Worm (Caenorhabditis elegans) whole organism, L4 larva: ENCODE measurements around the gene F13E9.19.
A peak's percentile ranks its signal among the peaks of the same experiment; 100 is the strongest.

ENCODE experiments used
- T20F7.1 ChIP-seq: fragments of 200-800 bp; sonication (Bioruptor generic); optimal IDR thresholded peaks from 2 replicates; lab custom pipeline; 2018; ENCODE audit warnings: mild to moderate bottlenecking, missing genetic modification characterization, missing compliant biosample characterization
- Y105C5A.15 ChIP-seq: fragments of 200-800 bp; sonication (Bioruptor generic); IDR thresholded peaks from 2 replicates; pipeline ENCODE4 v1.3.6; 2022; ENCODE audit warnings: missing genetic modification characterization, missing compliant biosample characterization
- Y75B8A.6 ChIP-seq: fragments of 200-800 bp; sonication (Bioruptor generic); IDR thresholded peaks from 2 replicates; pipeline ENCODE4 v1.3.6; 2022; ENCODE audit warnings: missing genetic modification reagents, missing genetic modification characterization, missing compliant biosample characterization
- ZK337.2 ChIP-seq: fragments of 200-800 bp; sonication (Bioruptor generic); IDR thresholded peaks from 2 replicates; pipeline ENCODE4 v1.3.6; 2022; ENCODE audit warnings: missing genetic modification reagents, missing genetic modification characterization, missing compliant biosample characterization
- aha-1 ChIP-seq: fragments of 150-350 bp; peaks from one replicate; lab custom pipeline; 2014; ENCODE audit warnings: missing biosample characterization, missing genetic modification characterization
- aly-2 ChIP-seq: sonication (generic microtip); optimal IDR thresholded peaks from 2 replicates; lab custom pipeline; 2018; ENCODE audit warnings: missing biosample characterization, missing genetic modification characterization
- ama-1 ChIP-seq: fragments of 150-350 bp; optimal IDR thresholded peaks from 2 replicates; lab custom pipeline; 2014; ENCODE audit warnings: inconsistent platforms, mixed read lengths
- attf-4 ChIP-seq: sonication (generic microtip); optimal IDR thresholded peaks from 3 replicates; lab custom pipeline; 2017; ENCODE audit warnings: missing biosample characterization, missing genetic modification characterization
- ceh-32 ChIP-seq: sonication (generic microtip); optimal IDR thresholded peaks from 2 replicates; lab custom pipeline; 2016; ENCODE audit warnings: mild to moderate bottlenecking, missing genetic modification characterization, missing compliant biosample characterization; ENCODE audit not compliant: poor library complexity
- ceh-44 ChIP-seq: fragments of 200-800 bp; sonication (Bioruptor generic); IDR thresholded peaks from 2 replicates; pipeline ENCODE4 v1.3.6; 2022; ENCODE audit warnings: missing genetic modification reagents, missing genetic modification characterization, missing compliant biosample characterization
- ceh-62 ChIP-seq: sonication (generic microtip); optimal IDR thresholded peaks from 2 replicates; lab custom pipeline; 2017; ENCODE audit warnings: missing biosample characterization, missing genetic modification characterization
- ceh-82 ChIP-seq: sonication (generic microtip); optimal IDR thresholded peaks from 2 replicates; lab custom pipeline; 2017; ENCODE audit warnings: missing biosample characterization, missing genetic modification characterization
- daf-12 ChIP-seq: fragments of 150-350 bp; optimal IDR thresholded peaks from 2 replicates; lab custom pipeline; 2014; ENCODE audit warnings: missing biosample characterization, missing genetic modification reagents, missing genetic modification characterization
- daf-19 ChIP-seq: fragments of 200-800 bp; sonication (Bioruptor generic); conservative IDR thresholded peaks from 2 replicates; pipeline ENCODE4 v1.3.6; 2022; ENCODE audit warnings: missing genetic modification characterization, missing compliant biosample characterization
- daf-8 ChIP-seq: fragments of 200-800 bp; sonication (Bioruptor generic); IDR thresholded peaks from 2 replicates; pipeline ENCODE4 v1.3.6; 2022; ENCODE audit warnings: missing genetic modification characterization, missing compliant biosample characterization
- dmd-6 ChIP-seq: fragments of 200-800 bp; sonication (Bioruptor generic); IDR thresholded peaks from 2 replicates; pipeline ENCODE4 v1.3.6; 2022; ENCODE audit warnings: missing genetic modification reagents, missing genetic modification characterization, missing compliant biosample characterization
- dmd-9 ChIP-seq: fragments of 200-800 bp; sonication (Bioruptor generic); IDR thresholded peaks from 2 replicates; pipeline ENCODE4 v1.3.6; 2022; ENCODE audit warnings: missing genetic modification reagents, missing genetic modification characterization, missing compliant biosample characterization
- dpl-1 ChIP-seq: fragments of 150-350 bp; optimal IDR thresholded peaks from 2 replicates; lab custom pipeline; 2014; ENCODE audit warnings: missing biosample characterization, missing genetic modification reagents, missing genetic modification characterization
- egl-27 ChIP-seq: sonication (generic microtip); optimal IDR thresholded peaks from 3 replicates; lab custom pipeline; 2017; ENCODE audit warnings: missing biosample characterization, missing genetic modification reagents, missing genetic modification characterization
- egl-43 ChIP-seq: fragments of 200-800 bp; sonication (Bioruptor generic); IDR thresholded peaks from 2 replicates; pipeline ENCODE4 v1.3.6; 2022; ENCODE audit warnings: missing genetic modification reagents, missing genetic modification characterization, missing compliant biosample characterization
- fkh-10 ChIP-seq: fragments of 150-350 bp; optimal IDR thresholded peaks from 2 replicates; lab custom pipeline; 2014; ENCODE audit warnings: missing biosample characterization, missing genetic modification reagents, missing genetic modification characterization
- fos-1 ChIP-seq: fragments of 150-350 bp; optimal IDR thresholded peaks from 2 replicates; lab custom pipeline; 2014; ENCODE audit warnings: missing biosample characterization, missing genetic modification characterization
- gei-8 ChIP-seq: fragments of 200-800 bp; sonication (Bioruptor generic); optimal IDR thresholded peaks from 2 replicates; lab custom pipeline; 2018; ENCODE audit warnings: mild to moderate bottlenecking, missing genetic modification characterization, missing compliant biosample characterization
- hlh-30 ChIP-seq: sonication (generic microtip); optimal IDR thresholded peaks from 2 replicates; lab custom pipeline; 2017; ENCODE audit warnings: antibody characterized with exemption, mild to moderate bottlenecking, missing genetic modification characterization, missing compliant biosample characterization; ENCODE audit not compliant: insufficient read depth
- hmg-1.1 ChIP-seq: fragments of 200-800 bp; sonication (Bioruptor generic); IDR thresholded peaks from 2 replicates; pipeline ENCODE4 v1.3.6; 2022; ENCODE audit warnings: missing genetic modification reagents, missing genetic modification characterization, missing compliant biosample characterization
- lin-1 ChIP-seq: fragments of 200-800 bp; sonication (Bioruptor generic); IDR thresholded peaks from 2 replicates; pipeline ENCODE4 v1.3.6; 2022; ENCODE audit warnings: missing genetic modification reagents, missing genetic modification characterization, missing compliant biosample characterization
- lin-13 ChIP-seq: fragments of 150-350 bp; optimal IDR thresholded peaks from 2 replicates; lab custom pipeline; 2014; ENCODE audit warnings: missing biosample characterization, missing genetic modification reagents, missing genetic modification characterization
- madf-5 ChIP-seq, 2 experiments: fragments of 200-800 bp; sonication (Bioruptor generic); IDR thresholded peaks; 2 replicates each; pipeline ENCODE4 v1.3.6; 2022; ENCODE audit warnings: missing compliant biosample characterization in 2 of 2, missing genetic modification characterization in 2 of 2
- madf-9 ChIP-seq: fragments of 200-800 bp; sonication (Bioruptor generic); conservative IDR thresholded peaks from 2 replicates; pipeline ENCODE4 v1.3.6; 2022; ENCODE audit warnings: missing genetic modification reagents, missing genetic modification characterization, missing compliant biosample characterization
- mdl-1 ChIP-seq, 2 experiments: fragments of 150-350 bp in 1 of 2; sonication (generic microtip) in 1 of 2; optimal IDR thresholded peaks; 2 replicates each; lab custom pipeline; 2014 to 2017; ENCODE audit warnings: missing biosample characterization in 2 of 2, missing genetic modification characterization in 2 of 2
- mdt-29 ChIP-seq: fragments of 200-800 bp; sonication (Bioruptor generic); IDR thresholded peaks from 2 replicates; pipeline ENCODE4 v1.3.6; 2022; ENCODE audit warnings: missing genetic modification reagents, missing genetic modification characterization, missing compliant biosample characterization
- mes-2 ChIP-seq: sonication (generic microtip); optimal IDR thresholded peaks from 2 replicates; lab custom pipeline; 2016; ENCODE audit warnings: missing genotype, mild to moderate bottlenecking, missing genetic modification characterization, missing compliant biosample characterization; ENCODE audit not compliant: poor library complexity, severe bottlenecking
- mxl-3 ChIP-seq: fragments of 200-800 bp; sonication (Bioruptor generic); optimal IDR thresholded peaks from 2 replicates; lab custom pipeline; 2018; ENCODE audit warnings: mild to moderate bottlenecking, missing genetic modification characterization, missing compliant biosample characterization
- nhr-10 ChIP-seq: fragments of 150-350 bp; optimal IDR thresholded peaks from 2 replicates; lab custom pipeline; 2014; ENCODE audit warnings: missing biosample characterization, missing genetic modification characterization
- nhr-237 ChIP-seq: sonication (generic microtip); optimal IDR thresholded peaks from 2 replicates; lab custom pipeline; 2017; ENCODE audit warnings: missing biosample characterization, missing genetic modification characterization
- nhr-48 ChIP-seq: sonication (generic microtip); optimal IDR thresholded peaks from 2 replicates; lab custom pipeline; 2016; ENCODE audit warnings: mild to moderate bottlenecking, missing genetic modification characterization, missing compliant biosample characterization
- nhr-6 ChIP-seq: fragments of 150-350 bp; optimal IDR thresholded peaks from 2 replicates; lab custom pipeline; 2014; ENCODE audit warnings: missing biosample characterization, missing genetic modification characterization
- nhr-76 ChIP-seq: fragments of 150-350 bp; optimal IDR thresholded peaks from 2 replicates; lab custom pipeline; 2014; ENCODE audit warnings: missing biosample characterization, missing genetic modification characterization
- nhr-77 ChIP-seq: fragments of 150-350 bp; optimal IDR thresholded peaks from 2 replicates; lab custom pipeline; 2014; ENCODE audit warnings: missing biosample characterization, missing genetic modification characterization
- php-3 ChIP-seq: fragments of 200-800 bp; sonication (Bioruptor generic); IDR thresholded peaks from 2 replicates; pipeline ENCODE4 v1.3.6; 2022; ENCODE audit warnings: missing genetic modification reagents, missing genetic modification characterization, missing compliant biosample characterization
- rbr-2 ChIP-seq: sonication (generic microtip); optimal IDR thresholded peaks from 2 replicates; lab custom pipeline; 2016; ENCODE audit warnings: missing genotype, missing genetic modification characterization, missing compliant biosample characterization
- saeg-2 ChIP-seq: fragments of 200-800 bp; sonication (Bioruptor generic); IDR thresholded peaks from 2 replicates; pipeline ENCODE4 v1.3.6; 2022; ENCODE audit warnings: missing genetic modification reagents, missing genetic modification characterization, missing compliant biosample characterization
- set-16 ChIP-seq: fragments of 200-800 bp; sonication (Bioruptor generic); IDR thresholded peaks from 2 replicates; pipeline ENCODE4 v1.3.6; 2022; ENCODE audit warnings: missing genetic modification reagents, missing genetic modification characterization, missing compliant biosample characterization
- snpc-4 ChIP-seq: fragments of 150-350 bp; optimal IDR thresholded peaks from 2 replicates; lab custom pipeline; 2014; ENCODE audit warnings: missing biosample characterization, missing genetic modification characterization
- spr-1 ChIP-seq: sonication (generic microtip); optimal IDR thresholded peaks from 2 replicates; lab custom pipeline; 2016; ENCODE audit warnings: mild to moderate bottlenecking, missing genetic modification characterization, missing compliant biosample characterization
- spr-3 ChIP-seq: fragments of 200-800 bp; sonication (Bioruptor generic); optimal IDR thresholded peaks from 2 replicates; lab custom pipeline; 2018; ENCODE audit warnings: mild to moderate bottlenecking, missing genetic modification characterization, missing compliant biosample characterization
- tag-97 ChIP-seq: fragments of 200-800 bp; sonication (Bioruptor generic); IDR thresholded peaks from 2 replicates; pipeline ENCODE4 v1.3.6; 2022; ENCODE audit warnings: missing genetic modification characterization, missing compliant biosample characterization
- unc-130 ChIP-seq: sonication (generic microtip); optimal IDR thresholded peaks from 2 replicates; lab custom pipeline; 2016; ENCODE audit warnings: missing genetic modification reagents, missing genetic modification characterization, missing compliant biosample characterization
- vab-7 ChIP-seq: fragments of 200-800 bp; sonication (Bioruptor generic); IDR thresholded peaks from 2 replicates; pipeline ENCODE4 v1.3.6; 2022; ENCODE audit warnings: missing genetic modification reagents, missing genetic modification characterization, missing compliant biosample characterization
- zip-2 ChIP-seq: fragments of 150-350 bp; optimal IDR thresholded peaks from 2 replicates; lab custom pipeline; 2014; ENCODE audit warnings: missing biosample characterization, missing genetic modification characterization
- ztf-11 ChIP-seq: fragments of 150-350 bp; optimal IDR thresholded peaks from 2 replicates; lab custom pipeline; 2014; ENCODE audit warnings: missing biosample characterization, missing genetic modification characterization
- ztf-7 ChIP-seq: fragments of 150-350 bp; optimal IDR thresholded peaks from 2 replicates; lab custom pipeline; 2014; ENCODE audit warnings: missing biosample characterization, missing genetic modification characterization

F13E9.19 gene

ce11 chrIV:10918877-10919560 is 19.8 kb downstream of the F13E9.19 start (continued):
- no peak for TF ChIP-seq set-16 (GFP tag; lab: Robert Waterston, UW)
- peak; percentile 66 for TF ChIP-seq mes-2 (tag; lab: Kevin White, UChicago)
- no peak for TF ChIP-seq madf-5 (GFP tag; IDR thresholded peaks at IDR 0.05; lab: Robert Waterston, UW)
- no peak for TF ChIP-seq mdt-29 (GFP tag; lab: Robert Waterston, UW)
- no peak for TF ChIP-seq saeg-2
- no peak for TF ChIP-seq gei-8 (GFP tag; lab: Kevin White, UChicago)
- peak; percentile 25 to 90 for TF ChIP-seq mdl-1 (tag; optimal IDR thresholded peaks at IDR 0.05; lab: Kevin White, UChicago)
- TF ChIP-seq T20F7.1 (GFP tag; lab: Kevin White, UChicago) = peak; percentile 56
- peak; percentile 99 for TF ChIP-seq aha-1 (tag; lab: Kevin White, UChicago)
- peak; percentile 48; the same call in 1 of the 2 replicates for TF ChIP-seq lin-1 (GFP tag; lab: Robert Waterston, UW)
- TF ChIP-seq snpc-4 (tag; lab: Kevin White, UChicago) = no peak
- TF ChIP-seq ztf-11 (tag; lab: Kevin White, UChicago) = no peak
- TF ChIP-seq dpl-1 (GFP tag; lab: Kevin White, UChicago) = peak; percentile 58
- TF ChIP-seq ZK337.2 (GFP tag; lab: Robert Waterston, UW) = no peak
- TF ChIP-seq fkh-10 (GFP tag; lab: Kevin White, UChicago) = peak; percentile 40
- peak; percentile 64 for TF ChIP-seq dmd-6 (GFP tag; lab: Robert Waterston, UW)
- peak; percentile 76 for TF ChIP-seq ama-1 (lab: Kevin White, UChicago)
- TF ChIP-seq lin-13 (GFP tag; lab: Kevin White, UChicago) = peak; percentile 41
- no peak for TF ChIP-seq fos-1
- peak; percentile 35 for TF ChIP-seq spr-3 (GFP tag; lab: Kevin White, UChicago)
- TF ChIP-seq nhr-76 (tag; lab: Kevin White, UChicago) = no peak
- no peak for TF ChIP-seq ceh-62
- TF ChIP-seq nhr-237 (tag; lab: Kevin White, UChicago) = no peak
- no peak for TF ChIP-seq Y105C5A.15 (GFP tag; lab: Robert Waterston, UW)
- TF ChIP-seq unc-130 (GFP tag; lab: Kevin White, UChicago) = no peak
- TF ChIP-seq daf-19 = 0 out of 2 replicates have a peak, but pooled peaks have one; percentile 27
- TF ChIP-seq dmd-9 (GFP tag; lab: Robert Waterston, UW) = no peak
- TF ChIP-seq vab-7 (GFP tag; lab: Robert Waterston, UW) = peak; percentile 39; the same call in 1 of the 2 replicates
- no peak for TF ChIP-seq madf-9 (GFP tag; lab: Robert Waterston, UW)
- no peak for TF ChIP-seq Y75B8A.6 (GFP tag; lab: Robert Waterston, UW)
- TF ChIP-seq nhr-48 (tag; lab: Kevin White, UChicago) = peak; percentile 25
- no peak for TF ChIP-seq ceh-32 (tag; lab: Kevin White, UChicago)
- no peak for TF ChIP-seq aly-2
- peak; percentile 53 for TF ChIP-seq nhr-77 (tag; lab: Kevin White, UChicago)
- no peak for TF ChIP-seq rbr-2
- no peak for TF ChIP-seq ceh-82 (tag; lab: Kevin White, UChicago)
- TF ChIP-seq zip-2 (tag; lab: Kevin White, UChicago) = no peak
- no peak for TF ChIP-seq attf-4 (tag; lab: Kevin White, UChicago)
- peak; percentile 96 for TF ChIP-seq hlh-30 (tag; lab: Kevin White, UChicago)
- peak; percentile 43 for TF ChIP-seq nhr-6
- TF ChIP-seq php-3 = no peak
- no peak for TF ChIP-seq daf-12
- TF ChIP-seq spr-1 (tag; lab: Kevin White, UChicago) = no peak
- TF ChIP-seq daf-8 (GFP tag; lab: Robert Waterston, UW) = no peak
- peak; percentile 86 for TF ChIP-seq hmg-1.1 (GFP tag; lab: Robert Waterston, UW)
- no peak for TF ChIP-seq tag-97 (GFP tag; lab: Robert Waterston, UW)
- TF ChIP-seq ceh-44 (GFP tag; lab: Robert Waterston, UW) = 0 out of 2 replicates have a peak, but pooled peaks have one; percentile 4
- TF ChIP-seq ztf-7 (tag; lab: Kevin White, UChicago) = no peak
- peak; percentile 89 for TF ChIP-seq mxl-3 (GFP tag; lab: Kevin White, UChicago)
- no peak for TF ChIP-seq nhr-10 (tag; lab: Kevin White, UChicago)
- no peak for TF ChIP-seq egl-27
- TF ChIP-seq egl-43 (GFP tag; lab: Robert Waterston, UW) = no peak
